Worm (Caenorhabditis elegans) whole organism, L3 larva: ENCODE data around the gene fbxa-127.

Experiments used
- R02D3.7 ChIP-seq: fragments of 150-350 bp; optimal IDR thresholded peaks from 2 replicates; lab custom pipeline; 2014; ENCODE audit warnings: missing biosample characterization, missing genetic modification characterization
- ZK546.5 ChIP-seq: sonication (generic microtip); optimal IDR thresholded peaks from 2 replicates; lab custom pipeline; 2017; ENCODE audit warnings: missing biosample characterization, missing genetic modification characterization
- aly-2 ChIP-seq: fragments of 150-350 bp; optimal IDR thresholded peaks from 2 replicates; lab custom pipeline; 2014; ENCODE audit warnings: missing biosample characterization, missing genetic modification characterization
- ama-1 ChIP-seq: fragments of 150-350 bp; optimal IDR thresholded peaks from 2 replicates; lab custom pipeline; 2018
- ceh-16 ChIP-seq: sonication (generic microtip); optimal IDR thresholded peaks from 2 replicates; lab custom pipeline; 2017; ENCODE audit warnings: missing biosample characterization, missing genetic modification characterization
- ceh-28 ChIP-seq: fragments of 150-350 bp; optimal IDR thresholded peaks from 2 replicates; lab custom pipeline; 2014; ENCODE audit warnings: missing biosample characterization, missing genetic modification reagents, missing genetic modification characterization
- ceh-82 ChIP-seq: fragments of 150-350 bp; optimal IDR thresholded peaks from 2 replicates; lab custom pipeline; 2014; ENCODE audit warnings: missing biosample characterization, missing genetic modification characterization
- ceh-9 ChIP-seq: sonication (generic microtip); optimal IDR thresholded peaks from 2 replicates; lab custom pipeline; 2018; ENCODE audit warnings: missing biosample characterization, missing genetic modification characterization
- daf-12 ChIP-seq: fragments of 150-350 bp; optimal IDR thresholded peaks from 2 replicates; lab custom pipeline; 2014; ENCODE audit warnings: missing biosample characterization, missing genetic modification reagents, missing genetic modification characterization
- egl-27 ChIP-seq: sonication (generic microtip); optimal IDR thresholded peaks from 4 replicates; lab custom pipeline; 2017; ENCODE audit warnings: missing biosample characterization, missing genetic modification reagents, missing genetic modification characterization
- elt-2 ChIP-seq: sonication (generic microtip); optimal IDR thresholded peaks from 2 replicates; lab custom pipeline; 2016; ENCODE audit warnings: missing genetic modification reagents, mild to moderate bottlenecking, missing genetic modification characterization, missing compliant biosample characterization
- eor-1 ChIP-seq, 2 experiments: fragments of 150-350 bp; optimal IDR thresholded peaks; 2 replicates each; lab custom pipeline; 2014 to 2018; ENCODE audit warnings: missing biosample characterization in 2 of 2, missing genetic modification characterization in 2 of 2
- fkh-10 ChIP-seq: sonication (generic microtip); optimal IDR thresholded peaks from 2 replicates; lab custom pipeline; 2017; ENCODE audit warnings: missing biosample characterization, missing genetic modification reagents, missing genetic modification characterization
- hmg-11 ChIP-seq: sonication (generic microtip); optimal IDR thresholded peaks from 2 replicates; lab custom pipeline; 2016; ENCODE audit warnings: missing genetic modification characterization, missing compliant biosample characterization
- jun-1 ChIP-seq: fragments of 150-350 bp; optimal IDR thresholded peaks from 2 replicates; lab custom pipeline; 2014; ENCODE audit warnings: missing biosample characterization, missing genetic modification reagents, missing genetic modification characterization
- lin-39 ChIP-seq: fragments of 150-350 bp; optimal IDR thresholded peaks from 2 replicates; lab custom pipeline; 2018; ENCODE audit warnings: missing biosample characterization, missing genetic modification reagents, missing genetic modification characterization
- mdl-1 ChIP-seq: fragments of 150-350 bp; optimal IDR thresholded peaks from 2 replicates; lab custom pipeline; 2014; ENCODE audit warnings: missing biosample characterization, missing genetic modification characterization
- nhr-23 ChIP-seq: fragments of 150-350 bp; optimal IDR thresholded peaks from 2 replicates; lab custom pipeline; 2014; ENCODE audit warnings: missing biosample characterization, missing genetic modification reagents, missing genetic modification characterization
- nhr-237 ChIP-seq: fragments of 150-350 bp; optimal IDR thresholded peaks from 2 replicates; lab custom pipeline; 2014; ENCODE audit warnings: missing biosample characterization, missing genetic modification characterization
- nhr-25 ChIP-seq: sonication (generic microtip); optimal IDR thresholded peaks from 2 replicates; lab custom pipeline; 2017; ENCODE audit warnings: missing biosample characterization, missing genetic modification characterization
- nhr-28 ChIP-seq: fragments of 150-350 bp; optimal IDR thresholded peaks from 2 replicates; lab custom pipeline; 2014; ENCODE audit warnings: missing biosample characterization, missing genetic modification characterization
- nhr-43 ChIP-seq: sonication (generic microtip); optimal IDR thresholded peaks from 2 replicates; lab custom pipeline; 2016; ENCODE audit warnings: mild to moderate bottlenecking, missing genetic modification characterization, missing compliant biosample characterization; ENCODE audit not compliant: poor library complexity, severe bottlenecking
- nhr-67 ChIP-seq: fragments of 150-350 bp; optimal IDR thresholded peaks from 2 replicates; lab custom pipeline; 2014; ENCODE audit warnings: missing biosample characterization, missing genetic modification characterization
- nhr-76 ChIP-seq: fragments of 150-350 bp; sonication (generic microtip); optimal IDR thresholded peaks from 5 replicates; lab custom pipeline; 2014; ENCODE audit warnings: missing biosample characterization, missing genetic modification characterization
- pha-4 ChIP-seq: fragments of 150-350 bp; optimal IDR thresholded peaks from 2 replicates; lab custom pipeline; 2014; ENCODE audit warnings: missing biosample characterization, missing genetic modification reagents, missing genetic modification characterization
- sea-2 ChIP-seq: fragments of 150-350 bp; sonication (generic microtip); optimal IDR thresholded peaks from 4 replicates; lab custom pipeline; 2014; ENCODE audit warnings: missing biosample characterization, missing genetic modification reagents, missing genetic modification characterization
- skn-1 ChIP-seq: fragments of 150-350 bp; optimal IDR thresholded peaks from 2 replicates; lab custom pipeline; 2014; ENCODE audit warnings: missing biosample characterization, missing genetic modification characterization
- snpc-4 ChIP-seq: fragments of 150-350 bp; optimal IDR thresholded peaks from 2 replicates; lab custom pipeline; 2014; ENCODE audit warnings: missing biosample characterization, missing genetic modification characterization
- tbx-2 ChIP-seq: sonication (generic microtip); optimal IDR thresholded peaks from 2 replicates; lab custom pipeline; 2016; ENCODE audit warnings: mild to moderate bottlenecking, missing genetic modification characterization, missing compliant biosample characterization
- unc-39 ChIP-seq: sonication (generic microtip); optimal IDR thresholded peaks from 4 replicates; lab custom pipeline; 2017; ENCODE audit warnings: missing biosample characterization, missing genetic modification characterization
- unc-62 ChIP-seq: fragments of 150-350 bp; sonication (generic microtip); optimal IDR thresholded peaks from 4 replicates; lab custom pipeline; 2014; ENCODE audit warnings: missing biosample characterization, missing genetic modification reagents, missing genetic modification characterization
- zag-1 ChIP-seq: fragments of 150-350 bp; optimal IDR thresholded peaks from 2 replicates; lab custom pipeline; 2014; ENCODE audit warnings: missing biosample characterization, missing genetic modification characterization

The fbxa-127 gene

ce11 chrV:16745214-16745613, 16.7 kb downstream of the fbxa-127 start:
- TF ChIP-seq nhr-25 (no peak), mdl-1 (tag; lab: Kevin White, UChicago) (no peak), ceh-28 (no peak), eor-1 (tag; optimal IDR thresholded peaks at IDR 0.05; lab: Kevin White, UChicago) (no peak), zag-1 (tag; lab: Kevin White, UChicago) (no peak), nhr-23 (tag; lab: Kevin White, UChicago) (no peak), unc-62 (GFP tag; lab: Kevin White, UChicago) (no peak), unc-39 (tag; lab: Kevin White, UChicago) (no peak), nhr-67 (tag; lab: Kevin White, UChicago) (no peak), pha-4 (tag; lab: Kevin White, UChicago) (no peak)

ce11 chrV:16746231-16746990, 17.9 kb downstream of the fbxa-127 start, which contains the start of gene gyg-2:
TSS of gene gyg-2 (minus strand) at chrV:16746258.
- TF ChIP-seq nhr-237 (tag; lab: Kevin White, UChicago): no peak
- TF ChIP-seq sea-2 (GFP tag; lab: Kevin White, UChicago): no peak
- no peak for TF ChIP-seq ceh-82 (tag; lab: Kevin White, UChicago)
- TF ChIP-seq nhr-43: no peak
- no peak for TF ChIP-seq R02D3.7 (tag; lab: Kevin White, UChicago)
- TF ChIP-seq fkh-10 (GFP tag; lab: Kevin White, UChicago): no peak
- no peak for TF ChIP-seq snpc-4
- no peak for TF ChIP-seq eor-1 (tag; optimal IDR thresholded peaks at IDR 0.05; lab: Kevin White, UChicago)
- TF ChIP-seq nhr-28 (tag; lab: Kevin White, UChicago): no peak
- TF ChIP-seq aly-2: no peak
- TF ChIP-seq mdl-1 (tag; lab: Kevin White, UChicago): no peak
- TF ChIP-seq ama-1: no peak
- no peak for TF ChIP-seq elt-2
- TF ChIP-seq ZK546.5: no peak
- TF ChIP-seq, all 47 proteins: peak for 0

ce11 chrV:16747031-16747672, 18.6 kb downstream of the fbxa-127 start, which contains the start of gene dkf-2:
TSS of gene dkf-2 (plus strand) at chrV:16747622.
- no peak for TF ChIP-seq hmg-11 (tag; lab: Kevin White, UChicago)
- no peak for TF ChIP-seq jun-1 (tag; lab: Kevin White, UChicago)
- TF ChIP-seq lin-39 (tag; lab: Kevin White, UChicago): no peak
- no peak for TF ChIP-seq nhr-76 (tag; lab: Kevin White, UChicago)
- no peak for TF ChIP-seq skn-1 (tag; lab: Kevin White, UChicago)
- no peak for TF ChIP-seq tbx-2 (tag; lab: Kevin White, UChicago)
- TF ChIP-seq ceh-16: no peak

- TF ChIP-seq skn-1 (tag; lab: Kevin White, UChicago): no peak
- no peak for TF ChIP-seq snpc-4
- no peak for TF ChIP-seq zag-1 (tag; lab: Kevin White, UChicago)
- no peak for TF ChIP-seq egl-27 (tag; lab: Kevin White, UChicago)
- no peak for TF ChIP-seq ceh-9 (tag; lab: Kevin White, UChicago)
- TF ChIP-seq fkh-10 (GFP tag; lab: Kevin White, UChicago): no peak
- TF ChIP-seq daf-12 (tag; lab: Kevin White, UChicago): no peak
- TF ChIP-seq, all 47 proteins: peak for 0
Measured at ce11 chrV:16749473-16749872, 20.9 kb downstream of the fbxa-127 start.
